Worm (Caenorhabditis elegans): ENCODE measurements around the gene spig-4.

spig-4 gene

DNA sequence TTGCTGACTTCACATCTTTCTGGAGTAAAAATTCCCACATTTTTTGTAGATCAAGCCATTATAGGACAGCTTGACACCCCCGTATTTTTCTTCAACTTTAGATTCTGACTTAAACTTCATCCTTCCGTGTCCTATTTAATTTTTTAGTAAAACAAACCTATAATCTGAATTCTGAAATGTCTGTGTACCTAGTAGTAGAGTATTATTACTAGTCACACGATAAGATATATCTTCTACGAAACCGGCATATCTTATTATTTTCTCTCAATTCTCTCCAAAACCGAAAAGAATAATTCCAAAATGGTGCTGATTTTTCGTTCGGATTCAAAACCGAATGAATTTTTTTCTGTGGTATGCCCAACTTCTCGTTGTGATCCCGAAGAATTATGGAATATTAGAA lies 12.3 kb downstream of the spig-4 start, which contains the start of gene F14D7.9:
Gene F14D7.9, plus strand, starts transcription at position 301 of the 400 bp plus-strand sequence.
- no peak for TF ChIP-seq hmbx-1 (tag; optimal IDR thresholded peaks at IDR 0.05)
- no peak for TF ChIP-seq ceh-13 (GFP tag; optimal IDR thresholded peaks at IDR 0.05)
- no peak for TF ChIP-seq pes-1 (GFP tag; IDR thresholded peaks at IDR 0.05)
- no peak for TF ChIP-seq tra-4 (tag; optimal IDR thresholded peaks at IDR 0.05)
- TF ChIP-seq tbx-11 (GFP tag; IDR thresholded peaks at IDR 0.05) = no peak
- no peak for TF ChIP-seq sea-1 (GFP tag; conservative IDR thresholded peaks at IDR 0.05)
- no peak for TF ChIP-seq scrt-1 (GFP tag; IDR thresholded peaks at IDR 0.05)
- TF ChIP-seq ama-1 (optimal IDR thresholded peaks at IDR 0.05) = no peak
- no peak for TF ChIP-seq aly-1 (tag; optimal IDR thresholded peaks at IDR 0.05)
- no peak for TF ChIP-seq hmg-4 (GFP tag; optimal IDR thresholded peaks at IDR 0.05)
- no peak for TF ChIP-seq hnd-1 (tag; optimal IDR thresholded peaks at IDR 0.05)
- TF ChIP-seq flt-1 (GFP tag; IDR thresholded peaks at IDR 0.05) = no peak
- no peak for TF ChIP-seq ets-7 (tag; optimal IDR thresholded peaks at IDR 0.05)

DNA sequence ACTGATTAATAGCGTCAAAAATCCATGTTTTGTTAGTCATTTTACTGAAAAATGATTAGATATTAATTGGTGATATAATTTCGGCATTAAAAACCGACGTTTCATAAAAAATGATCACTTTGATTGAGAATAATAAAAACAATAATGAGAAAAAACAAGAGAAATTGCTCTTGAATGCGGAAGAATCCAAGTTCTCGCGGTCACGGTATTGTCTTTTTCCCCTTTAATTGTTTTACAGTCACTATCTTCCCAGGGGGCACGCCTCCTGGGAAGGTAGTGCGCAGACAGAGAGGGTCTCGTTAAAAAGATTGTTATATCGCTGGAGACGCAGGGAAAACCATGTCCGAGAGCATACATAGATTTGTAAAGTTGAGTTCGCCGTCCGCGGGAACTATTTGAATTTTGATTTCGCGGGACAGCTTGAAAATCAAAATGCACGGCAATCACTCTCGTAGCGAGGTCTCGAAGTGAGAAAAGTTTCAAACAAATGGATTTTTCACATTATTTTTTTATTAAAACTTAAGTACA lies 12.9 kb downstream of the spig-4 start, which contains the start of gene F14D7.2:
Gene F14D7.2, minus strand, starts transcription at position 51 of the 528 bp plus-strand sequence.
- TF ChIP-seq pes-1 (GFP tag; IDR thresholded peaks at IDR 0.05) = no peak
- no peak for TF ChIP-seq aly-1 (tag; optimal IDR thresholded peaks at IDR 0.05)
- no peak for TF ChIP-seq ceh-13 (GFP tag; optimal IDR thresholded peaks at IDR 0.05)
- no peak for TF ChIP-seq sea-1 (GFP tag; conservative IDR thresholded peaks at IDR 0.05)
- no peak for TF ChIP-seq flt-1 (GFP tag; IDR thresholded peaks at IDR 0.05)

DNA sequence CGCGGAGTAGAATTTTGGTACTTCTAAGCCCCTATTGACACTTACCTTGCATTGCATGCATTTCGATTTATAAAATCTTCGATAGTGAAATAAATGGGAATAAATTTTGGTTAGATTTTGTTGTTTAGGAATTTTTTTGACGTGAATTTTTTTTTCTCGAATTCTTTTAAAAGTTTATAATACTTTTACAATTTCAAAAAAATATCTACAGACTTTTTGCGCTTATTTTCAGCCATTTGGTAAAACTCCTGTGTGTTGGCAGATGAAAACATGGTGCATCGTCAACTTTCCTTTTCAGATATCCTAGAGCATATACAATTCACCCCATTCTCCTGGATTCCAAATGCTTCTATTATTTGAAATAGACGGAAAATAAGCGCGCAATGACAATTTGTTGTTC lies 16.0 kb downstream of the spig-4 start, which contains the start of gene F14D7.18:
Gene F14D7.18, minus strand, starts transcription at position 101 of the 400 bp plus-strand sequence.
- no peak for TF ChIP-seq ets-7 (tag; optimal IDR thresholded peaks at IDR 0.05)
- TF ChIP-seq ceh-13 (GFP tag; optimal IDR thresholded peaks at IDR 0.05) = no peak
- no peak for TF ChIP-seq tbx-11 (GFP tag; IDR thresholded peaks at IDR 0.05)
- TF ChIP-seq pes-1 (GFP tag; IDR thresholded peaks at IDR 0.05) = no peak
- TF ChIP-seq hmbx-1 (tag; optimal IDR thresholded peaks at IDR 0.05) = no peak
- no peak for TF ChIP-seq ceh-36 (tag; optimal IDR thresholded peaks at IDR 0.05)
- TF ChIP-seq scrt-1 (GFP tag; IDR thresholded peaks at IDR 0.05) = no peak
- no peak for TF ChIP-seq F13C5.2 (tag; optimal IDR thresholded peaks at IDR 0.05)
- TF ChIP-seq hmg-4 (GFP tag; optimal IDR thresholded peaks at IDR 0.05) = no peak
- no peak for TF ChIP-seq ama-1 (optimal IDR thresholded peaks at IDR 0.05)
- no peak for TF ChIP-seq hnd-1 (tag; optimal IDR thresholded peaks at IDR 0.05)
- no peak for TF ChIP-seq sea-1 (GFP tag; conservative IDR thresholded peaks at IDR 0.05)
- no peak for TF ChIP-seq tbx-37 (GFP tag; conservative IDR thresholded peaks at IDR 0.05)
- no peak for TF ChIP-seq tra-4 (tag; optimal IDR thresholded peaks at IDR 0.05)
- no peak for TF ChIP-seq flt-1 (GFP tag; IDR thresholded peaks at IDR 0.05)
- TF ChIP-seq aly-1 (tag; optimal IDR thresholded peaks at IDR 0.05) = no peak

DNA sequence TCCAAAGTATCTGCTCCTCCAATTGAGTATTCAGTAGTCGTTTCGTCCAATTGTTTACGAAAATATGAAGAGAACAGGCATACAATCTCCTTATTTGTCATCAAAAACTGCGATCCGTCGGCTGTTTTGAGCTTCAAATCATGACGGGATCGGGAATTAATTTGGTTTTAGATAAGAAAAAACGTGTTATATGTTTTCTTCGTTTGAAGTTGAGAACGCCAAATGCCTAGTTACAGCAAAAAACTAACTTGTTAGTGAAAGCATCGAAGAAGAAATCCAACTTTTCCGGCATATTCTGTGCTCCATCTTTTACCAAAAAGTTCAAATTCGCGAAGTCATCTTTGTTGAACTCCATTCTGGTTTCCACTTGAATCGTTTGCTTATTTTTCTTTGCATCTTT lies 17.3 kb downstream of the spig-4 start, which contains the start of gene F14D7.1:
Gene F14D7.1, minus strand, starts transcription at position 101 of the 400 bp plus-strand sequence.
- TF ChIP-seq sea-1 (GFP tag; conservative IDR thresholded peaks at IDR 0.05) (no peak), pes-1 (GFP tag; IDR thresholded peaks at IDR 0.05) (no peak), aly-1 (tag; optimal IDR thresholded peaks at IDR 0.05) (no peak), hnd-1 (tag; optimal IDR thresholded peaks at IDR 0.05) (no peak), flt-1 (GFP tag; IDR thresholded peaks at IDR 0.05) (no peak), ama-1 (optimal IDR thresholded peaks at IDR 0.05) (no peak), hmg-4 (GFP tag; optimal IDR thresholded peaks at IDR 0.05) (no peak), F13C5.2 (tag; optimal IDR thresholded peaks at IDR 0.05) (no peak), scrt-1 (GFP tag; IDR thresholded peaks at IDR 0.05) (no peak), ceh-13 (GFP tag; optimal IDR thresholded peaks at IDR 0.05) (no peak), B0310.2 (tag; optimal IDR thresholded peaks at IDR 0.05) (no peak), ets-7 (tag; optimal IDR thresholded peaks at IDR 0.05) (no peak), ceh-36 (tag; optimal IDR thresholded peaks at IDR 0.05) (no peak), hmbx-1 (tag; optimal IDR thresholded peaks at IDR 0.05) (no peak), tbx-37 (GFP tag; conservative IDR thresholded peaks at IDR 0.05) (no peak), tra-4 (tag; optimal IDR thresholded peaks at IDR 0.05) (no peak)

DNA sequence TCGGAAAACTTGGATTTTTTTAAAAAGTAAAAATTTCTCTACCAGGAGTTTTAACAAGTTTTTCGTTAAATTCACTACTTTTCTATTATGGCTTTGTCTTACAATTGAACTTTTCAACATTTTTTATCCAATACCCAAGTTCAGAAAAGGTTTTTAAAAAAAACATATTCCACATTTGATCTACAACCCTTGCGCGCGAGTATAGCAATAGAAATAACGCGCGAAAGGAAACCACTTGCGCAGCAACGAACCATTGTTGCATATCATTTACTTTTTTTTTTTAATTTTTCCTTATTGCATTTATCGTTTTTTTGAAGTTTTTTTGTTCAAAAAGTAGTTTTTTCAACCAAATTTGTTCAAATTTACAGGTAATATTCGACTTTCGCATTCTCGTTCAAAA lies 20.9 kb downstream of the spig-4 start, which contains the start of gene F40G12.11:
Gene F40G12.11, plus strand, starts transcription at position 369 of the 400 bp plus-strand sequence.
- TF ChIP-seq tbx-37 (GFP tag; conservative IDR thresholded peaks at IDR 0.05) (no peak), aly-1 (tag; optimal IDR thresholded peaks at IDR 0.05) (no peak), hnd-1 (tag; optimal IDR thresholded peaks at IDR 0.05) (no peak), hmg-4 (GFP tag; optimal IDR thresholded peaks at IDR 0.05) (no peak), ets-7 (tag; optimal IDR thresholded peaks at IDR 0.05) (no peak), ama-1 (optimal IDR thresholded peaks at IDR 0.05) (no peak)

DNA sequence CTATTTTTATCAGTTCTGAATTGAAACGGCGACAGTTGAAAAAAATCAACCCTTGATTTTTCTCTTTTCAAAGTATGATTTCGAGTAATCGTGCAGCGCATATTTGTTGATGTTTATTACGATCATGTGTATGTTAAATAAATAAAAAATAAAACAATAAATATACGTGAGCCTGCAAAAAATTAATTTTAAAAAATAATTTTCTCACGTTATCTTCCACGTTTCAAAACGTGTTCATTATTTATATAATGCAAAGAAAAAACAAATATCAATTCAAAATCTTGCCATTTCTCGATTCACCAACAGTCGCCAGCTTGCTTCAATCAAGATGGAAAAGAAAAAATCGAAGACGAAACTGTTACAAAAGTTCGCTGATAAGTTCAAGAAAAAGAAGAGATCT lies 23.4 kb downstream of the spig-4 start, which contains the start of gene F40G12.10:
Gene F40G12.10, plus strand, starts transcription at position 301 of the 400 bp plus-strand sequence.
- no peak for TF ChIP-seq tbx-11 (GFP tag; IDR thresholded peaks at IDR 0.05)
- no peak for TF ChIP-seq pes-1 (GFP tag; IDR thresholded peaks at IDR 0.05)
- no peak for TF ChIP-seq ceh-13 (GFP tag; optimal IDR thresholded peaks at IDR 0.05)
- no peak for TF ChIP-seq hnd-1 (tag; optimal IDR thresholded peaks at IDR 0.05)
- no peak for TF ChIP-seq tra-4 (tag; optimal IDR thresholded peaks at IDR 0.05)
- TF ChIP-seq ama-1 (optimal IDR thresholded peaks at IDR 0.05) = no peak
- TF ChIP-seq ceh-36 (tag; optimal IDR thresholded peaks at IDR 0.05) = no peak
- TF ChIP-seq hmg-4 (GFP tag; optimal IDR thresholded peaks at IDR 0.05) = no peak
- no peak for TF ChIP-seq scrt-1 (GFP tag; IDR thresholded peaks at IDR 0.05)

DNA sequence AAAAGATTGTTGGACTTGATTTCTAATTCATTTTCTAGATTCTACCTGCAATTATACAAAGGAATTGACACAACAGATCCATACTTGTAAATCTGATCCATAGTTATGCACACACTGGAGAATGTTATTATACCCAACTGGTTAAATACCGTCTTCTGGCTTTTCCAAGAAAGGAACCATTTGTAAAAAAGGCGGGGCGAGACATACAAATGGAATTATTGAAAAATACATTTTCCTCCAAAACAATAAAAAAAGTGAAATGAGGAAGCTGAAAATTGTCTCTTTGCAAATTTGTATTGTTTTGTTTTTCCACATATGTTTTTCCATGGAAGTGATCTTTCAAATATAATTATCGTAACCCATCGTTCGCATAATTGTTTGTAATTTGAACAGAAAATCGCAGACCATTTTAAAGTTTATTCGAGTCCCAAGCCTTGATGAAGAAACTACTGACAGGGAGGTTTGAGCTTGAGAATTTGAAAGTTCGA lies 24.4 kb downstream of the spig-4 start, which contains the start of the genes srt-74 and F40G12.9:
Gene srt-74, minus strand, starts transcription at position 101 of the 488 bp plus-strand sequence.
Gene F40G12.9, plus strand, starts transcription at position 438 of the 488 bp plus-strand sequence.
- TF ChIP-seq hmg-4 (GFP tag; optimal IDR thresholded peaks at IDR 0.05) = no peak
- no peak for TF ChIP-seq scrt-1 (GFP tag; IDR thresholded peaks at IDR 0.05)
- TF ChIP-seq tbx-11 (GFP tag; IDR thresholded peaks at IDR 0.05) = no peak

Measured in whole organism, early embryonic.